Fruit fly (Drosophila melanogaster): ENCODE measurements around the gene mtg.

mtg gene

DNA sequence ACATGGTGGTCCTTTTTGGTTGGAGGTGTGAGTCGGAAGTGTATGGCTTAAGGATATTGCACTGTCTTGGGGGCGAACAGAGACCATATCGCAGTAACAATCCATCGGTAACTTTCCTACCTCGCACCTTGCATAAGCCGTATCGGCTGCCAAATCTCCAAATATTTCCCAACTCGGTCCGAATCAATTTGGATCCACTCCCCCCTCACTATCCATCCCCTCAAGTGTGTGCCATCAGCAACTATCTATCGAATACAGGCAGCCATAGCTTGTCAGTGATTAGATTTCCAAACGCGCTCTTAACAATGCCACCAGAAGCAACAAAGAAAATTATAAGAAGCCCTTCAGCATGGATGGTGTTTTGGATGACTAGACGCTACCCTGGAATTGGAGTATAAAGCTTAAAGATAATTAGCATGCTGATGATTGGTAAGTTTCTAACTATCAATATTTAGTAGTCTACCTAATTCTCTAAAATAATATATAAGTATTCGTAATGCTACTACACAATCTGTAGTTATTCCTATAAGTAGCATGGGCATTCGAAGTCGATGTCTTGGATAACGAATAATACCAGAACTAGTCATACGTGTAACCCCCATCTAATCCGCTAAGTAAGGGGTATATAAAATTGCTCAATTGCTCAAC, 43.5 kb upstream of the mtg start (continued):
- TF ChIP-seq D19A (tag; optimal IDR thresholded peaks at IDR 0.05) (peak; percentile 47), B-H1 (GFP tag; IDR thresholded peaks at IDR 0.05) (peak; percentile 24; the same call in 1 of the 3 replicates), CG4360 (GFP tag; IDR thresholded peaks at IDR 0.05) (no peak), ap (GFP tag; IDR thresholded peaks at IDR 0.05) (no peak), CG30403 (GFP tag; optimal IDR thresholded peaks at IDR 0.05) (peak; percentile 59), Hand (GFP tag; optimal IDR thresholded peaks at IDR 0.05) (peak; percentile 14), lab (GFP tag; optimal IDR thresholded peaks at IDR 0.05) (peak; percentile 66), MBD-R2 (GFP tag; IDR thresholded peaks at IDR 0.05) (no peak), gem (tag; optimal IDR thresholded peaks at IDR 0.05) (peak; percentile 81), CG1647 (GFP tag; optimal IDR thresholded peaks at IDR 0.05) (peak; percentile 17), CG9727 (GFP tag; optimal IDR thresholded peaks at IDR 0.05) (peak; percentile 40), zen (tag; optimal IDR thresholded peaks at IDR 0.05) (peak; percentile 9), Jarid2 (GFP tag; optimal IDR thresholded peaks at IDR 0.05) (peak; percentile 23), gfzf (GFP tag; optimal IDR thresholded peaks at IDR 0.05) (no peak), CG14050 (GFP tag; IDR thresholded peaks at IDR 0.05) (peak; percentile 41; the same call in 2 of the 3 replicates), pho (GFP tag; optimal IDR thresholded peaks at IDR 0.05) (peak; percentile 46), CG10147 (GFP tag; optimal IDR thresholded peaks at IDR 0.05) (peak; percentile 35), CG4404 (GFP tag; IDR thresholded peaks at IDR 0.05) (no peak), wor (GFP tag; IDR thresholded peaks at IDR 0.05) (0 out of 2 replicates have a peak, but pooled peaks have one; percentile 39), hkb (optimal IDR thresholded peaks at IDR 0.05) (no peak), hkb (GFP tag; IDR thresholded peaks at IDR 0.05) (peak; percentile 41; the same call in 1 of the 2 replicates), ind (GFP tag; optimal IDR thresholded peaks at IDR 0.05) (peak; percentile 61), gcm (GFP tag; optimal IDR thresholded peaks at IDR 0.05) (peak; percentile 29), Fer3 (tag; optimal IDR thresholded peaks at IDR 0.05) (peak; percentile 61), Asciz (GFP tag; optimal IDR thresholded peaks at IDR 0.05) (peak; percentile 46), CG10321 (GFP tag; IDR thresholded peaks at IDR 0.05) (no peak), ase (GFP tag; IDR thresholded peaks at IDR 0.05) (no peak), grn (GFP tag; optimal IDR thresholded peaks at IDR 0.05) (peak; percentile 100), Blimp-1 (GFP tag; optimal IDR thresholded peaks at IDR 0.05) (peak; percentile 37), chif (GFP tag; optimal IDR thresholded peaks at IDR 0.05) (peak in 1 of 2 experiments; percentile 32), mam (GFP tag; optimal IDR thresholded peaks at IDR 0.05) (peak; percentile 50), lmd (GFP tag; IDR thresholded peaks at IDR 0.05) (peak; percentile 62), klu (GFP tag; IDR thresholded peaks at IDR 0.05) (peak; percentile 11; the same call in 1 of the 2 replicates), Xrp1 (GFP tag; IDR thresholded peaks at IDR 0.05) (peak; percentile 35; the same call in 1 of the 2 replicates), Fer1 (GFP tag; optimal IDR thresholded peaks at IDR 0.05) (peak; percentile 51), dmrt99B (tag; optimal IDR thresholded peaks at IDR 0.05) (peak; percentile 77), Hr3 (GFP tag; optimal IDR thresholded peaks at IDR 0.05) (peak; percentile 30), Med (GFP tag) (peak; percentile 87), Lim3 (GFP tag; IDR thresholded peaks at IDR 0.05) (peak; percentile 71; the same call in 1 of the 2 replicates), CG12155 (GFP tag; optimal IDR thresholded peaks at IDR 0.05) (peak; percentile 50), Side (GFP tag; optimal IDR thresholded peaks at IDR 0.05) (no peak), fd102C (GFP tag; optimal IDR thresholded peaks at IDR 0.05) (no peak), sisA (GFP tag; IDR thresholded peaks at IDR 0.05) (peak; percentile 52; the same call in 1 of the 2 replicates), CG14441 (GFP tag; IDR thresholded peaks at IDR 0.05) (no peak), CG12659 (GFP tag; optimal IDR thresholded peaks at IDR 0.05) (peak; percentile 52), CG4854 (GFP tag; optimal IDR thresholded peaks at IDR 0.05) (no peak), Usf (GFP tag; optimal IDR thresholded peaks at IDR 0.05) (peak; percentile 31), CG16815 (GFP tag; optimal IDR thresholded peaks at IDR 0.05) (peak; percentile 26), CG13894 (tag; optimal IDR thresholded peaks at IDR 0.05) (no peak), dmrt11E (tag; optimal IDR thresholded peaks at IDR 0.05) (peak; percentile 52)

All from whole organism, embryonic.